Worm (Caenorhabditis elegans) whole organism, young adult: ENCODE measurements around the gene clec-28.

ENCODE experiments used
- F39B2.1 ChIP-seq: fragments of 200-800 bp; sonication (Bioruptor generic); IDR thresholded peaks from 2 replicates; pipeline ENCODE4 v1.3.6; 2022; ENCODE audit warnings: missing genetic modification reagents, missing genetic modification characterization, missing compliant biosample characterization
- T26A5.8 ChIP-seq: sonication (generic microtip); optimal IDR thresholded peaks from 2 replicates; lab custom pipeline; 2016; ENCODE audit warnings: missing genetic modification characterization, missing compliant biosample characterization
- Y56A3A.18 ChIP-seq: fragments of 200-800 bp; sonication (Bioruptor generic); IDR thresholded peaks from 2 replicates; pipeline ENCODE4 v1.3.6; 2022; ENCODE audit warnings: missing genetic modification reagents, missing genetic modification characterization, missing compliant biosample characterization
- attf-3 ChIP-seq: fragments of 200-800 bp; sonication (Bioruptor generic); conservative IDR thresholded peaks from 2 replicates; pipeline ENCODE4 v1.3.6; 2022; ENCODE audit warnings: missing genetic modification reagents, missing genetic modification characterization, missing compliant biosample characterization
- efl-1 ChIP-seq: fragments of 150-350 bp; optimal IDR thresholded peaks from 2 replicates; lab custom pipeline; 2014; ENCODE audit warnings: missing biosample characterization, missing genetic modification reagents, missing genetic modification characterization
- egrh-3 ChIP-seq: fragments of 200-800 bp; sonication (Bioruptor generic); IDR thresholded peaks from 2 replicates; pipeline ENCODE4 v1.3.6; 2022; ENCODE audit warnings: missing genetic modification reagents, missing genetic modification characterization, missing compliant biosample characterization
- let-607 ChIP-seq, 2 experiments: fragments of 200-800 bp in 1 of 2; sonication (Bioruptor generic) in 1 of 2; sonication (generic microtip) in 1 of 2; optimal IDR thresholded peaks; 2 replicates each; lab custom pipeline; 2016 to 2018; ENCODE audit warnings: mild to moderate bottlenecking in 2 of 2, missing compliant biosample characterization in 2 of 2, missing genetic modification characterization in 2 of 2, moderate library complexity in 2 of 2, missing genotype in 1 of 2
- lin-26 ChIP-seq: fragments of 200-800 bp; sonication (Bioruptor generic); IDR thresholded peaks from 2 replicates; pipeline ENCODE4 v1.3.6; 2022; ENCODE audit warnings: missing genetic modification reagents, missing genetic modification characterization, missing compliant biosample characterization
- zim-3 ChIP-seq: sonication (generic microtip); optimal IDR thresholded peaks from 2 replicates; lab custom pipeline; 2017; ENCODE audit warnings: mild to moderate bottlenecking, missing genetic modification characterization, moderate library complexity, missing compliant biosample characterization

- no peak for TF ChIP-seq T26A5.8 (tag; lab: Kevin White, UChicago)
- TF ChIP-seq egrh-3 (GFP tag; lab: Robert Waterston, UW), result no peak
- no peak for TF ChIP-seq lin-26 (GFP tag; lab: Robert Waterston, UW)
- no peak for TF ChIP-seq efl-1 (GFP tag; lab: Kevin White, UChicago)
- TF ChIP-seq let-607 (tag; optimal IDR thresholded peaks at IDR 0.05; lab: Kevin White, UChicago), result no peak
- TF ChIP-seq attf-3 (GFP tag; lab: Robert Waterston, UW), result no peak
- TF ChIP-seq zim-3, result no peak
- no peak for TF ChIP-seq F39B2.1
- TF ChIP-seq Y56A3A.18, result no peak
Measured at ce11 chrV:16861719-16862118, 3.8 kb upstream of the clec-28 start, which contains the start of the genes clec-32 and clec-24.
